Worm (Caenorhabditis elegans): ENCODE measurements around the gene sre-51.
A peak's percentile ranks its signal among the peaks of the same experiment; 100 is the strongest.
"Not testable (repeated sequence)": the region's sequence is repeated elsewhere in the genome, so short reads cannot be mapped to it uniquely, and the experiment has no call there.

sre-51 gene

DNA sequence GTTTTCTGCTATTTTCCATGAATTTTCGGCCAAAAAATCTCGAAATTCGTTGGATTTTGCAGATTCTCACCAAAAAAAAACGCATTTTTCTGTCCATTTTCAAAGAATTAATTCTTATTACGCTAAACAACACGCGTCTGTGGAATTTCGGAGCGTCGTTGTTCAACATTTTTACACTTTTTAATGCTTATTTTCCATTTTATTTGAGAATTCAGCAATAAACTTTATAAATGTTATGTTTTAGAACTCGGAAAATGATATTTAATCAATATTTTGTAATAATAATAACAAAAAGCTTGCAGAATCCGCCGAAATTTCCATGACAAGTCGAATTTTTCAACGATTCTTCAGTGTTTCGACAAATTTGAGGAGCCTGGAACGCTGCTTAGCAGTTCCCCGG is 31.3 kb upstream of the sre-51 start, which contains the start of gene ife-5:
Gene ife-5 (plus strand): TSS at position 301 of the 400 bp plus-strand sequence.
- TF ChIP-seq cog-1 (tag; optimal IDR thresholded peaks at IDR 0.05) (no peak), ztf-29 (GFP tag; IDR thresholded peaks at IDR 0.05) (no peak), T22C8.4 (GFP tag; IDR thresholded peaks at IDR 0.05) (no peak), klf-2 (GFP tag; conservative IDR thresholded peaks at IDR 0.05) (no peak), ztf-23 (GFP tag; IDR thresholded peaks at IDR 0.05) (no peak), ref-1 (GFP tag; conservative IDR thresholded peaks at IDR 0.05) (no peak)

ce11 chrII:12284045-12284444 is 27.6 kb upstream of the sre-51 start:
- TF ChIP-seq T22C8.4 (GFP tag; IDR thresholded peaks at IDR 0.05), result no peak
- TF ChIP-seq tab-1 (GFP tag; IDR thresholded peaks at IDR 0.05), result no peak
- TF ChIP-seq med-1 (GFP tag; optimal IDR thresholded peaks at IDR 0.05; ENCODE audit: insufficient read depth), result no peak
- TF ChIP-seq ref-1 (GFP tag; conservative IDR thresholded peaks at IDR 0.05), result no peak
- TF ChIP-seq ztf-29 (GFP tag; IDR thresholded peaks at IDR 0.05), result no peak
- TF ChIP-seq cog-1 (tag; optimal IDR thresholded peaks at IDR 0.05), result no peak
- no peak for TF ChIP-seq ztf-23 (GFP tag; IDR thresholded peaks at IDR 0.05)
- TF ChIP-seq klf-2 (GFP tag; conservative IDR thresholded peaks at IDR 0.05), result no peak
- TF ChIP-seq flt-1 (GFP tag; IDR thresholded peaks at IDR 0.05), result no peak

DNA sequence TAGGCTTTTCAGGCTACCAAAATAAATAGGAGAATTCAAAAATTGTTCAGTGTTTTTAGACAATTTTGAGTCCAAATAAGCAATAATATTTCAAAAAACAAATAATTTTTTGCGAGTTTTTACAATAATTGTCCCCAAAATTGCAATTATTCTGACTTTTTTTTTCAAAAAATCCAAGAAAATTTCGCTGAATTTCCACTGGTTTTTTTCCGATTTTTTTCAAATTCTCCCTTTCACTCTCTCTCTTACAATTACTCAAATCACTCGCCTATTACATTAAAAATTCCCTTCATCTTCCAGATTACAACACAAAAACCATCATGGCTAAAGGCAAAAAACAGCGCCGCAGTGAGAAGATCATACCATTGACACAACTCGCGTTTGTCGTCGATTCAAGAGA is 22.6 kb upstream of the sre-51 start, which contains the start of gene Y57A10A.31:
Gene Y57A10A.31 (plus strand): TSS at position 301 of the 400 bp plus-strand sequence.
- TF ChIP-seq flt-1 (GFP tag; IDR thresholded peaks at IDR 0.05) (no peak), klf-2 (GFP tag; conservative IDR thresholded peaks at IDR 0.05) (no peak), ref-1 (GFP tag; conservative IDR thresholded peaks at IDR 0.05) (no peak), cog-1 (tag; optimal IDR thresholded peaks at IDR 0.05) (no peak), med-1 (GFP tag; optimal IDR thresholded peaks at IDR 0.05; ENCODE audit: insufficient read depth) (no peak), ztf-23 (GFP tag; IDR thresholded peaks at IDR 0.05) (no peak), T22C8.4 (GFP tag; IDR thresholded peaks at IDR 0.05) (no peak), tab-1 (GFP tag; IDR thresholded peaks at IDR 0.05) (no peak), ztf-29 (GFP tag; IDR thresholded peaks at IDR 0.05) (no peak)

DNA sequence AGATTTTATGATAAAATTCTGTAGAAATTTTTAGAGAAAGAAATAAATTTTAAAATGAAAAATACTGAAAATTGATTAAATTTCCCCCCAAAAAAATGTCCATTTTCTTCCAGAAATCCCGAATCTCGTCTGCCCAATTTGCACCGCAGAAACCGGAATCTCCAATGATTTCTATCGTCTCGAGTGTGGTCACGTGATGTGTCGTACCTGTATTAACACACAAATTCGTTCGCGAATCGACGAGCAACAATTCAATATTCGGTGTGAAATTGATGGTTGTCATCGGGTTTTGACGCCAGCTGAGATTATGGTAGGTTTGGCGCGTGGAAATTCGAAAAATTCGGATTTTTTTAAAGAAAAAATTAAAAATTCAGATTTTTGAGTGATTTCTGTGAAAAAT is 15.1 kb upstream of the sre-51 start:
- no peak for TF ChIP-seq ztf-23 (GFP tag; IDR thresholded peaks at IDR 0.05)
- no peak for TF ChIP-seq T22C8.4 (GFP tag; IDR thresholded peaks at IDR 0.05)
- no peak for TF ChIP-seq ztf-29 (GFP tag; IDR thresholded peaks at IDR 0.05)
- TF ChIP-seq med-1 (GFP tag; optimal IDR thresholded peaks at IDR 0.05; ENCODE audit: insufficient read depth), result no peak
- TF ChIP-seq flt-1 (GFP tag; IDR thresholded peaks at IDR 0.05), result no peak
- no peak for TF ChIP-seq tab-1 (GFP tag; IDR thresholded peaks at IDR 0.05)
- no peak for TF ChIP-seq klf-2 (GFP tag; conservative IDR thresholded peaks at IDR 0.05)
- no peak for TF ChIP-seq ref-1 (GFP tag; conservative IDR thresholded peaks at IDR 0.05)
- TF ChIP-seq cog-1 (tag; optimal IDR thresholded peaks at IDR 0.05), result no peak

DNA sequence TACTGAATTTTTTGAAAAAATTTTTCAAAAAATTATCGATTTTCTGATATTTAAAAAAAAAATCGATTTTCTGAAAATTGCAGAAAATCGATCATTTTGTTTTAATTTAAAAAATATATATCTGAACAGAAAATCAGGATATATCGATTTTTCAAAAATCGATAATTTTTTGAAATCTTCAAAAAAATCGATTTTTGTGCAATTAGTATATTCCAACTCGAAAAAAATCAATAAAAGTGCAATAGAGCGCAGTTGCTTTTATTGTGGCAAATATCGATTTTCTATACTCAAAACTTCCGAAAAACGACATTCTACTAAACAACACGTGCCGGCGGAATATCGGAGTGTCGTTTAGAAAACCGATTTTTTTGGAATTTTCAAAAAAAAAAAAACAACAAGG is 11.0 kb upstream of the sre-51 start:
- no peak for TF ChIP-seq ref-1 (GFP tag; conservative IDR thresholded peaks at IDR 0.05)
- TF ChIP-seq T22C8.4 (GFP tag; IDR thresholded peaks at IDR 0.05), result peak; percentile 84

DNA sequence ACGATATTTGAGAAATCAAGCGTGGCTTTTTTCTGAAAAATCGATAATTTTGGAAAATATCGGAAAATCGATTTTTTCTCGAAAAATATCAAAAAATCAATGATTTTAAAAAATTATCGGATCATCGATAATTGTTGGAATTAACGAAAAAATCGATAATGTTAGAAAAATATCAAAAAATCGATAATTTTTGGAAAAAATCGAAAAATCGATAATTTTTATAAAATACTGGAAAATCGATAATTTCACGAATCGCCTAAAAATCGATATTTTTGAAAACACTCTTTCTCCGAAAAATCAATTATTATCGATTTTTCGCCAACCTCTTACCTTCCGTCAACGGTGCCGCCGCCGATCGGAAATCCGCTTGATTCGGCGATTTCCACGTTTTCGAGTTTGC is 10.4 kb upstream of the sre-51 start:
- TF ChIP-seq tab-1 (GFP tag; IDR thresholded peaks at IDR 0.05) (no peak), ztf-23 (GFP tag; IDR thresholded peaks at IDR 0.05) (no peak), T22C8.4 (GFP tag; IDR thresholded peaks at IDR 0.05) (peak; percentile 95)

- no peak for TF ChIP-seq cog-1 (tag; optimal IDR thresholded peaks at IDR 0.05)
- TF ChIP-seq klf-2 (GFP tag; conservative IDR thresholded peaks at IDR 0.05), result no peak
- no peak for TF ChIP-seq ref-1 (GFP tag; conservative IDR thresholded peaks at IDR 0.05)
- TF ChIP-seq med-1 (GFP tag; optimal IDR thresholded peaks at IDR 0.05; ENCODE audit: insufficient read depth), result no peak
- no peak for TF ChIP-seq ztf-23 (GFP tag; IDR thresholded peaks at IDR 0.05)
Observed at ce11 chrII:12302354-12302753, 9.3 kb upstream of the sre-51 start, which contains the start of gene C50E10.1. Gene C50E10.1 (minus strand): TSS chrII:12302454.

ce11 chrII:12303142-12303541 is 8.5 kb upstream of the sre-51 start, which contains the start of gene sre-50:
Gene sre-50 (plus strand): TSS chrII:12303525.
- TF ChIP-seq T22C8.4 (GFP tag; IDR thresholded peaks at IDR 0.05) (peak; percentile 67; the same call in 1 of the 2 replicates), med-1 (GFP tag; optimal IDR thresholded peaks at IDR 0.05; ENCODE audit: insufficient read depth) (no peak), ztf-29 (GFP tag; IDR thresholded peaks at IDR 0.05) (no peak), cog-1 (tag; optimal IDR thresholded peaks at IDR 0.05) (no peak)

DNA sequence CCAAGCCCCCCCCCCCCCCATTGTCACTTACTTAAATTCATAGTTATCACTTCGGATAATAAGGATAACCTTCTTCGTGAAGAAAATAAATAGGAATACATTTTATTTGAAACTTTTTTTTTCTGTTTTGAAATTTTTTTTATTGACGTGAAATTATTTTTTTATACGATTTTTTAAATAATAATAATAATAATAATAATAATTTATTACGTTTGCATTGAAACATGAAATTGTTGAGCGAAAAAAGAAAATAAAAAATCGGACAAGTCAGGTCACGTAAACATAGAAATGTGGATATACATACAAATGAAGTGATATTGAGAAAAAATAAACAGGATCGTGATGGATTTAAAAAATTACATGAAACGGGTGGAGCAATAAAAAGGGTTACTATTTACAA is 2.0 kb upstream of the sre-51 start, which contains the start of gene C50E10.2:
Gene C50E10.2 (minus strand): TSS at position 101 of the 400 bp plus-strand sequence.
- no peak for TF ChIP-seq ztf-23 (GFP tag; IDR thresholded peaks at IDR 0.05)
- TF ChIP-seq flt-1 (GFP tag; IDR thresholded peaks at IDR 0.05), result no peak
- TF ChIP-seq T22C8.4 (GFP tag; IDR thresholded peaks at IDR 0.05), result no peak
- no peak for TF ChIP-seq klf-2 (GFP tag; conservative IDR thresholded peaks at IDR 0.05)
- TF ChIP-seq ztf-29 (GFP tag; IDR thresholded peaks at IDR 0.05), result no peak
- no peak for TF ChIP-seq ref-1 (GFP tag; conservative IDR thresholded peaks at IDR 0.05)
- TF ChIP-seq tab-1 (GFP tag; IDR thresholded peaks at IDR 0.05), result no peak
- TF ChIP-seq med-1 (GFP tag; optimal IDR thresholded peaks at IDR 0.05; ENCODE audit: insufficient read depth), result no peak
- TF ChIP-seq cog-1 (tag; optimal IDR thresholded peaks at IDR 0.05), result no peak

- not testable (repeated sequence) for TF ChIP-seq ztf-23, ztf-29, tab-1 (GFP tag; IDR thresholded peaks at IDR 0.05)
Observed at ce11 chrII:12318541-12318940, 6.9 kb downstream of the sre-51 start, which contains the start of gene sre-49. Gene sre-49 (plus strand): TSS chrII:12318841.

DNA sequence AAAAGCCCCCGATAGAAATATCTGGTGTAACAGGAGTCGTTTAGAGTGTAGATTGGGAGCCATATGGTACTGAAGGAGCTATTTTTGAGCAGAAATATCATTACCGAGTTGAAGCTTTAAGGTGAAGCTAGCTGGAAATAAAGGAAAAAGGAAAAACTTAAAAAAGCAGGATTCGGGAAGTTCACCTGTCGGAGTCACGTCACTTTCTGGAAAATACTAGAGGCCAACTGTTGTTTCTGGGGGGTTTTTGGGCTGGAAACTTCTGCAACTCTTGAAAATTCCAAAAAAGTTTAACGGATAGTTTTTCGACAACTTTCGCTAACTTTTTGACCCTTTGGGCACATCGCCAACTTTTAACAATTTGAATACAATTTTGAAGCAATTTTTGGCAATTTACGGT is 11.6 kb downstream of the sre-51 start, which contains the start of gene sre-53:
Gene sre-53 (minus strand): TSS at position 101 of the 400 bp plus-strand sequence.
- no peak for TF ChIP-seq cog-1 (tag; optimal IDR thresholded peaks at IDR 0.05)
- TF ChIP-seq ztf-29 (GFP tag; IDR thresholded peaks at IDR 0.05), result no peak
- no peak for TF ChIP-seq T22C8.4 (GFP tag; IDR thresholded peaks at IDR 0.05)
- TF ChIP-seq klf-2 (GFP tag; conservative IDR thresholded peaks at IDR 0.05), result no peak
- TF ChIP-seq ztf-23 (GFP tag; IDR thresholded peaks at IDR 0.05), result no peak
- TF ChIP-seq ref-1 (GFP tag; conservative IDR thresholded peaks at IDR 0.05), result no peak
- no peak for TF ChIP-seq tab-1 (GFP tag; IDR thresholded peaks at IDR 0.05)
- TF ChIP-seq flt-1 (GFP tag; IDR thresholded peaks at IDR 0.05), result no peak
- TF ChIP-seq med-1 (GFP tag; optimal IDR thresholded peaks at IDR 0.05; ENCODE audit: insufficient read depth), result no peak

Data from whole organism, midembryonic.